Fruit fly (Drosophila melanogaster) whole organism, wandering third instar larva: ENCODE results near the gene CG17778.
A peak's percentile ranks its signal among the peaks of the same experiment; 100 is the strongest.

Source experiments
- Abd-B ChIP-seq: fragments of >200 bp; optimal IDR thresholded peaks from 2 replicates; lab custom pipeline; 2017; ENCODE audit warnings: missing biosample characterization, missing genetic modification characterization
- CG32264 ChIP-seq: fragments of 200-800 bp; sonication (Bioruptor generic); optimal IDR thresholded peaks from 2 replicates; lab custom pipeline; 2016; ENCODE audit warnings: missing biosample characterization, missing genetic modification characterization
- CG9705 ChIP-seq: fragments of 200-800 bp; sonication (Bioruptor generic); optimal IDR thresholded peaks from 2 replicates; lab custom pipeline; 2018; ENCODE audit warnings: missing biosample characterization, mild to moderate bottlenecking, missing genetic modification characterization
- CrebA ChIP-seq: fragments of 200-800 bp; sonication (Bioruptor generic); optimal IDR thresholded peaks from 2 replicates; lab custom pipeline; 2016; ENCODE audit warnings: missing biosample characterization, mild to moderate bottlenecking, missing genetic modification characterization, borderline replicate concordance
- HLH106 ChIP-seq: fragments of 200-800 bp; optimal IDR thresholded peaks from 3 replicates; lab custom pipeline; 2019; ENCODE audit warnings: missing biosample characterization, mild to moderate bottlenecking, missing genetic modification characterization, moderate library complexity
- Hr83 ChIP-seq: fragments of 200-300 bp; sonication (Bioruptor generic); optimal IDR thresholded peaks from 2 replicates; lab custom pipeline; 2016; ENCODE audit warnings: missing biosample characterization, mild to moderate bottlenecking, missing genetic modification characterization, moderate library complexity; ENCODE audit not compliant: poor library complexity, severe bottlenecking
- Mio ChIP-seq: sonication (Bioruptor generic); optimal IDR thresholded peaks from 2 replicates; lab custom pipeline; 2016; ENCODE audit warnings: missing biosample characterization, missing genetic modification characterization
- Myc ChIP-seq: fragments of >200 bp; optimal IDR thresholded peaks from 2 replicates; lab custom pipeline; 2017
- N ChIP-seq: fragments of >200 bp; optimal IDR thresholded peaks from 2 replicates; lab custom pipeline; 2018; ENCODE audit warnings: missing biosample characterization, missing external identifiers, missing genetic modification characterization
- OdsH ChIP-seq: fragments of 200-800 bp; sonication (Bioruptor generic); optimal IDR thresholded peaks from 2 replicates; lab custom pipeline; 2016; ENCODE audit warnings: missing biosample characterization, mild to moderate bottlenecking, missing genetic modification characterization
- Rel ChIP-seq, 2 experiments: fragments of 200-800 bp; sonication (Bioruptor generic) in 1 of 2; optimal IDR thresholded peaks; 2 replicates in 1 of 2; 3 replicates in 1 of 2; lab custom pipeline; 2016 to 2019; ENCODE audit warnings: mild to moderate bottlenecking in 2 of 2, missing biosample characterization in 2 of 2, missing genetic modification characterization in 2 of 2, moderate library complexity in 1 of 2
- Sp1 ChIP-seq: fragments of 200-800 bp; sonication (Bioruptor generic); optimal IDR thresholded peaks from 3 replicates; lab custom pipeline; 2019; ENCODE audit warnings: missing biosample characterization, mild to moderate bottlenecking, missing genetic modification characterization, moderate library complexity
- Vsx2 ChIP-seq: fragments of 200-300, 225-300 bp; sonication (Bioruptor generic); optimal IDR thresholded peaks from 2 replicates; lab custom pipeline; 2018; ENCODE audit warnings: missing biosample characterization, missing genetic modification characterization; ENCODE audit not compliant: partially characterized antibody
- br ChIP-seq: fragments of 200-800 bp; sonication (Bioruptor generic); optimal IDR thresholded peaks from 2 replicates; lab custom pipeline; 2016; ENCODE audit warnings: missing biosample characterization, missing genetic modification characterization
- dmrt93B ChIP-seq: fragments of 200-800 bp; sonication (Bioruptor generic); optimal IDR thresholded peaks from 2 replicates; lab custom pipeline; 2018; ENCODE audit warnings: missing biosample characterization, mild to moderate bottlenecking, missing genetic modification characterization
- dsf ChIP-seq: sonication (Bioruptor generic); optimal IDR thresholded peaks from 2 replicates; lab custom pipeline; 2016; ENCODE audit warnings: missing biosample characterization, missing genetic modification characterization, borderline replicate concordance
- ey ChIP-seq: fragments of 200-800 bp; sonication (Bioruptor generic); optimal IDR thresholded peaks from 2 replicates; lab custom pipeline; 2016; ENCODE audit warnings: missing biosample characterization, missing genetic modification characterization
- foxo ChIP-seq, 2 experiments: fragments of 200-800 bp; sonication (Bioruptor generic); optimal IDR thresholded peaks; 2 replicates in 1 of 2; 3 replicates in 1 of 2; lab custom pipeline; 2016 to 2017; ENCODE audit warnings: missing biosample characterization in 2 of 2, missing genetic modification characterization in 2 of 2
- fru ChIP-seq: fragments of 200-800 bp; sonication (Bioruptor generic); optimal IDR thresholded peaks from 3 replicates; lab custom pipeline; 2016; ENCODE audit warnings: missing biosample characterization, mild to moderate bottlenecking, missing genetic modification characterization
- h ChIP-seq: fragments of 200-800 bp; sonication (Bioruptor generic); optimal IDR thresholded peaks from 3 replicates; lab custom pipeline; 2016; ENCODE audit warnings: missing biosample characterization, mild to moderate bottlenecking, missing genetic modification characterization
- jim ChIP-seq: fragments of 175-275, 200-325 bp; sonication (Bioruptor generic); optimal IDR thresholded peaks from 2 replicates; lab custom pipeline; 2016; ENCODE audit warnings: missing biosample characterization, mild to moderate bottlenecking, missing genetic modification characterization
- lola ChIP-seq: fragments of >200 bp; optimal IDR thresholded peaks from 2 replicates; lab custom pipeline; 2017; ENCODE audit warnings: missing biosample characterization, missing genetic modification characterization
- pan ChIP-seq: fragments of >200 bp; optimal IDR thresholded peaks from 2 replicates; lab custom pipeline; 2017
- psq ChIP-seq: fragments of 200-800 bp; sonication (Bioruptor generic); optimal IDR thresholded peaks from 3 replicates; lab custom pipeline; 2017; ENCODE audit warnings: missing biosample characterization, mild to moderate bottlenecking, missing genetic modification characterization, moderate library complexity
- rgr ChIP-seq: fragments of 200-800 bp; sonication (Bioruptor generic); optimal IDR thresholded peaks from 3 replicates; lab custom pipeline; 2016; ENCODE audit warnings: missing biosample characterization, mild to moderate bottlenecking, missing genetic modification characterization
- sage ChIP-seq: fragments of 200-800 bp; sonication (Bioruptor generic); optimal IDR thresholded peaks from 2 replicates; lab custom pipeline; 2016; ENCODE audit warnings: missing biosample characterization, mild to moderate bottlenecking, missing genetic modification characterization
- sv ChIP-seq: fragments of 200-800 bp; sonication (Bioruptor generic); optimal IDR thresholded peaks from 3 replicates; lab custom pipeline; 2016; ENCODE audit warnings: missing biosample characterization, missing genetic modification characterization
- tai ChIP-seq: sonication (Bioruptor generic); optimal IDR thresholded peaks from 2 replicates; lab custom pipeline; 2016; ENCODE audit warnings: missing biosample characterization, missing genetic modification characterization
- usp ChIP-seq: fragments of >200 bp; optimal IDR thresholded peaks from 2 replicates; lab custom pipeline; 2017; ENCODE audit warnings: missing biosample characterization, missing genetic modification characterization
- woc ChIP-seq: sonication (Bioruptor generic); optimal IDR thresholded peaks from 2 replicates; lab custom pipeline; 2016; ENCODE audit warnings: missing biosample characterization, mild to moderate bottlenecking, missing genetic modification characterization

Gene CG17778

dm6 chrX:469235-469634 is 25.2 kb upstream of the CG17778 start, which contains the start of gene Cyp4g1:
Gene Cyp4g1, minus strand, starts transcription at chrX:469335.
- TF ChIP-seq lola (GFP tag; lab: Kevin White, UChicago), result no peak
- TF ChIP-seq rgr (GFP tag; lab: Kevin White, UChicago), result no peak
- no peak for TF ChIP-seq woc (GFP tag; lab: Kevin White, UChicago)
- TF ChIP-seq sv (GFP tag; lab: Kevin White, UChicago), result no peak
- TF ChIP-seq pan, result no peak
- TF ChIP-seq OdsH, result no peak
- no peak for TF ChIP-seq N
- TF ChIP-seq sage (GFP tag; lab: Kevin White, UChicago), result no peak
- TF ChIP-seq dsf, result no peak
- TF ChIP-seq Rel (GFP tag; optimal IDR thresholded peaks at IDR 0.05; lab: Kevin White, UChicago), result no peak
- no peak for TF ChIP-seq Rel (tag; optimal IDR thresholded peaks at IDR 0.05; lab: Kevin White, UChicago)
- no peak for TF ChIP-seq CrebA (GFP tag; lab: Kevin White, UChicago)
- no peak for TF ChIP-seq ey (GFP tag; lab: Kevin White, UChicago)
- no peak for TF ChIP-seq jim (GFP tag; lab: Kevin White, UChicago)
- no peak for TF ChIP-seq usp (GFP tag; lab: Kevin White, UChicago)
- no peak for TF ChIP-seq h (GFP tag; lab: Kevin White, UChicago)
- TF ChIP-seq dmrt93B, result no peak
- no peak for TF ChIP-seq Hr83 (GFP tag; lab: Kevin White, UChicago)
- TF ChIP-seq Myc, result no peak
- TF ChIP-seq CG32264, result no peak
- TF ChIP-seq, all 38 proteins: peak for 0

- TF ChIP-seq fru (GFP tag; lab: Kevin White, UChicago) (no peak), rgr (GFP tag; lab: Kevin White, UChicago) (no peak), Mio (GFP tag; lab: Kevin White, UChicago) (no peak), OdsH (no peak), CG9705 (GFP tag; lab: Kevin White, UChicago) (no peak), pan (no peak), Abd-B (no peak), tai (no peak), Sp1 (GFP tag; lab: Kevin White, UChicago) (no peak), HLH106 (tag; lab: Kevin White, UChicago) (no peak), Vsx2 (GFP tag; lab: Kevin White, UChicago) (no peak), br (GFP tag; lab: Kevin White, UChicago) (no peak)
- TF ChIP-seq, all 38 proteins: peak for 0
These were observed 23.8 kb upstream of the CG17778 start, which contains the start of gene CG32816 for dm6 chrX:470626-471025. Gene CG32816, minus strand, starts transcription at chrX:470726.

dm6 chrX:476230-477143 is 17.9 kb upstream of the CG17778 start, which contains the start of the genes ebo and CG13373:
Gene ebo, minus strand, starts transcription at chrX:476579.
Gene CG13373, plus strand, starts transcription at chrX:476984.
- no peak for TF ChIP-seq CG32264
- peak in 1 of 2 experiments; percentile 46 for TF ChIP-seq foxo (GFP tag; optimal IDR thresholded peaks at IDR 0.05; lab: Kevin White, UChicago)
- no peak for TF ChIP-seq sage (GFP tag; lab: Kevin White, UChicago)
- peak; percentile 13 for TF ChIP-seq OdsH
- peak; percentile 69 for TF ChIP-seq Hr83 (GFP tag; lab: Kevin White, UChicago)
- no peak for TF ChIP-seq Sp1 (GFP tag; lab: Kevin White, UChicago)
- TF ChIP-seq dmrt93B, result no peak
- peak; percentile 53 for TF ChIP-seq HLH106 (tag; lab: Kevin White, UChicago)
- peak; percentile 58 for TF ChIP-seq rgr (GFP tag; lab: Kevin White, UChicago)
- no peak for TF ChIP-seq CrebA (GFP tag; lab: Kevin White, UChicago)
- TF ChIP-seq Myc, result no peak
- TF ChIP-seq N, result no peak
- TF ChIP-seq psq (GFP tag; lab: Kevin White, UChicago), result peak; percentile 23
- no peak for TF ChIP-seq woc (GFP tag; lab: Kevin White, UChicago)

dm6 chrX:478766-479165 is 15.6 kb upstream of the CG17778 start, which contains the start of gene CG32817:
Gene CG32817, plus strand, starts transcription at chrX:479066.
- TF ChIP-seq tai, result no peak
